Fruit fly (Drosophila melanogaster) whole organism, larva: ENCODE measurements around the gene Gyc76C.
"Not testable (repeated sequence)": the region's sequence is repeated elsewhere in the genome, so short reads cannot be mapped to it uniquely, and the experiment has no call there.

Experiments
- noc ChIP-seq: fragments of 200-800 bp; sonication (Bioruptor generic); optimal IDR thresholded peaks from 3 replicates; lab custom pipeline; 2019; ENCODE audit warnings: missing biosample characterization, mild to moderate bottlenecking, missing genetic modification characterization, moderate library complexity

The Gyc76C gene

DNA sequence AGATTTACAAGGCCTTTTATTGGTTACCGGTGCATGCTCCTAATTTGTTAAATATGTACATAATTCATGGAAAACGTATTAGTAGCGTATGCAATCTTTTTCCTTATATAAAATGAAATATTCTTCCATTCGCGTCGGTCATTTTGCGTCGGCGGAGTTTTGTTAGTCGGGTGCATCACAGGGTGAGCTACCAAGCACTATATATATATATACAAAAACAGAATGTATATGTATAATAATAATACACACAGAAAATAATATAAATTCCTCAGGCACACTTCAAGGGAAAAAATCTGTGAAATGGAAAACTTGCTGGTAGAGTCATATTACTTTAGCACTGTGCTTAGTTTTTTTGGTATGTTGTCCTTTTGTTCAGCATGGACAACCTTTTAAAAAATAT lies 5.6 kb upstream of the Gyc76C start, which contains the start of gene Ir76a:
TSS of gene Ir76a (plus strand) at position 301 of the 400 bp plus-strand sequence.
- no peak for TF ChIP-seq noc (tag; lab: Kevin White, UChicago)

DNA sequence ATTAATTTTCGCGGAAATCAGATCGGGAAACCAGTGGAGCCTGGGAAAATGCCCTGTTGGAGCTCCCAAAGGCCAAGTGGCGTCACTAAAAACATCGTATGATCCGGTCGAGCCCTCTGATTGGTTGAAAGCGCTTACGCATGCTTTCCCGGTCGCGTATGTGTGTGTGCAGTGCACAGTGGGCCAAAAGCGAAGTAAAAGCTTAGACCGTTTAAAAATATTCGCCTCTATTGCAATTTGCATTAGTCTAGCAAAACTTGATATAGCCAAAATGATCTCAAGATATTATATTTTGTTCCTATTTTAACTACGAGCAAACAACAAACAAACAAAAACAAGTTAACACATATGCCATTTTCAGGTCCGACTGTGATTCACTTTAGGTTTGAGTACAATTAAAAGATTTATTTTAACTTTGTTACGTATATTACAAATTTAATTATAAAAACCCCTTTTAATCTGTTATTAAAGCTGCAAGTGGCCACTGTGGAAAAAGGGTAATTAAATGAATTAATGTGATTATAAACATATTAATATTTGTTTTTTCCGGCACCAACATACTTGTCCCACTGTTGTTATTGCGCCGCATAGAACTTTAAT lies 934 bp upstream of the Gyc76C start:
- peak; percentile 94 for TF ChIP-seq noc (tag; lab: Kevin White, UChicago)

DNA sequence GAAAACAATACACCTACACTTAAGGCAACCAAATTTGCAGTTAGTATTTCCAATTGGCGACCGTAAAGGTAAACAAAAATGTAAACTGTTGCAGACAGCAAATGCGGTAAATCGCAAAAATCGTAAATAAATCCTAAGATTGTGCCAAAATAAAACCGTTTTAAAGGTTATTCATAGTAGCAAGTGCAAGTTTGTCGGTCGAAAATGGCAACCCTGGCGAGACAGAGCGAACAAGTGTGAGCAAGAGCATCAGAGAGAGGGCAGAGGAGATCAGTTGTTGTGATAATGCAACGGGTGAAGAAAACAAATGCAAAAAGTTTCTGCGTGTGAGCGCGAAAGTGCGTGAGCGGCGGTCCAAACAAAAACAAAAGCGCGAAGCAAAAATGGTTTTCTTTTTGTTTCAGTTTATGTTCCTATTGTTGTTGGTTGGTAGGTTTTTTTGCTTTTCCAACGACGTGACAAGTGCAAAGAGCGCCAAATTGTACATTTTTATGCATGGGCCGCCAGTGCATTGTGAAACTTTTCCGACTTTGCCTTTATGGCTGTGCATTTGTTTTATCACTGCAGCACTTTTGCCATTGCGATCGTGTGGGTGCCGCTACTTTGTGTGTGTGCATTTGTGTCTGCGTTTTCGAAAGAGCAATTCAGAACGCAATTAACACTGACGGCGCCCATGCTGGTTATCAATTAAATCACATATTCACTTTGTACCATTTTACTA lies 492 bp downstream of the Gyc76C start:
- no peak for TF ChIP-seq noc (tag; lab: Kevin White, UChicago)

DNA sequence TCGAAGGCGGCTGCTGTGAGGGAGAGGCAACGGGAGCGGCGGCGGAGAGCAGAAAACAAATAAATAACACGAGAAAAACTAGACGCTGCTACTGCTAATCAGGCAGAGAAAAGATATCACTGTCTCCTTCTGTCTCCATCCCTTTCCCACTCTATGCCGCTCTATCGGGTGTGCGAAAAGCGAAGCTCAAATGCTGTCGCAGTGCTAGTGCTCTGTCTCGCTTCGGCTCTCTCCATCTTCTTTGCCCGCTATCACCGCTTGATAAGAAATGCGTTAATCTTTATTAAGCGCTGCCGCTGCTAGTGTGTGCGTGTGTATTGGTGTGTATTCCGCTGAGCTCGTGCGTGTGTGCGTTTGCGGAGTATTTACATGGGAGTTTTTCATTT lies 1.7 kb downstream of the Gyc76C start:
- TF ChIP-seq noc (tag; lab: Kevin White, UChicago): peak; percentile 45

DNA sequence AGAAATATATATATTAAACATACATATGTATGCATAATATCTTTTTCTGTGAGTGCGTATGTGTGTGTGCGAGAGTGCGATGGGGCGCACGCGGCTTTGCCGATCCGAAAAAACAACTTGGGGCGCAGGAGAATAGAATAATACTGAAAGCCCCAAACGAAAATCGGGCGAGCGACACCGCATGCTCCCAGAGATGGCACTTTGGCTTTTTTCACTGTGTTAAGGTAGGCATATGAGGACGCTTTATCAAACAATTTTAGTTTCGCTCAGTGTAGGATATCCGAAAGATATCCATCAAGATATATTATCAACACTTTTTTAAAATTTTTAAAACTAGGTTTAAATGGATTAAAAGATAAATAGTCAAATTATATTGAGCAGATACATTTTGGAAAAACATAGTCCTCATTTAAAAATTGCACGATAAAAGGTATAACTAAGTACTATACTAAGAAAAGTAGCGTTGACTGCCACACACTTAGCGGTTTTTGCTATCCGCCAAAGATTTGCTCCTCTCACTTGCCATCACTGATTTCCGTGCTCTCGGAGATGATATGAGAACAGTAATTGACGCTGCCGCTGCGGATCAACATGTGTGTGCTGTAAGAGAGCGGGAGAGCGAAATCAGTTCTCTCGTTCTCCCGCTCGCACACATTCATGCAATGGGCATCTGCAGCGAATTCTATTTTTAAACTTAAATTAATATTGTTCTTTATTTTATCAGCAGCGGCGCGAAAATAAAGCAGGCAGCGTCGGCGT lies 2.3 kb downstream of the Gyc76C start:
- peak; percentile 75 for TF ChIP-seq noc (tag; lab: Kevin White, UChicago)

DNA sequence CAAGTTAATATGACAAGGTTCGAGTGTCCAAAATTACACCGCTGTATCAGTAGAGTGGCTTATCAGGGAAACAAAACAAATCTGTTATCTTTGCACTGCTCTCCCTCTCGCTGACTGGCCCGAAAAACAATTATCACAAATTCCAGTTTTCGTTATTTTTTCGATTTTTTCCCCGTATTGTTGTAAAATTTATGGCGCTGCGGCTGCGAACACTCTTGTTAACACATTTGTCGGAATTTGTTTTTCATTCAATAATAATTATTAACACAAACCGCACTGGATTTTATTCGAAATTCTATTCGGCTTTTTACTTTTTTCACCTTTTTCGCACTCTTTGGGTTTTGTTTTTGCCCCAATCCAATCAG lies 2.8 kb downstream of the Gyc76C start:
- no peak for TF ChIP-seq noc (tag; lab: Kevin White, UChicago)

DNA sequence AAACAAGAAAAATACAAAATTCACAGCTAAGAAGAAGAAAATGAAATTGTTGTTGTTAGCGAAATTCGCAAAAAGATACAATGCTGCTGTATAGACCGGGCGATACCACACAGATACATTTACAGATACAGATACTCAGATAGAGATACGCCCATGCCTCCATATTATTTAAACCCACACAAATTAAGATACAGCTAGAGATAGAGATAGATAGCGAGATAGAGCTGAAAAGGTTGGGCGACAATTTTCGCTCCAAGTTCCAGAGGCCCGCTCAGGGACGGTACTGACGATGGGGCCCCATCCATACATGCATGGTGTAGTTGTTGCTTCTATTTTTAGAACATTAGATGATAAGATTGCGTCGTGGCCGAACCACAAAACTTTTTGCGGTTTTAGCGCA lies 5.7 kb downstream of the Gyc76C start:
- peak; percentile 53 for TF ChIP-seq noc (tag; lab: Kevin White, UChicago)

DNA sequence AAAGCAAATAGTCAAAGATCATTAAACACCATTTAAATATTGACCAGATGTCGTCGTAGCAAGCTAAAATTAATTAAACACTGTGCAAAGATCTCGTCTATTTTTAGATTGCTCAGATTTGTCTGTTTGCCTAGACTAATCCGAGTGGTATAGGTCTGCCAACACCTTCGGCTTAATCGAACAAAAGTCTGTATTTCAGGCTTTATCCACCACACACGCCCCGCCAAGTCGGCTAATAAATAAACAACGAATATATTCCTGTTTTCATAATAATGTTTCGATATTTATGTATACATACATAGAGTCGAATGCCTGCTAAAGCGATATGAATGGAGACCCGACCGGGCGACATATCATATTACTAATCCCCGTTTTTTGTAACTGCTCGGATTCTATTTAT lies 14.8 kb downstream of the Gyc76C start:
- no peak for TF ChIP-seq noc (tag; lab: Kevin White, UChicago)

DNA sequence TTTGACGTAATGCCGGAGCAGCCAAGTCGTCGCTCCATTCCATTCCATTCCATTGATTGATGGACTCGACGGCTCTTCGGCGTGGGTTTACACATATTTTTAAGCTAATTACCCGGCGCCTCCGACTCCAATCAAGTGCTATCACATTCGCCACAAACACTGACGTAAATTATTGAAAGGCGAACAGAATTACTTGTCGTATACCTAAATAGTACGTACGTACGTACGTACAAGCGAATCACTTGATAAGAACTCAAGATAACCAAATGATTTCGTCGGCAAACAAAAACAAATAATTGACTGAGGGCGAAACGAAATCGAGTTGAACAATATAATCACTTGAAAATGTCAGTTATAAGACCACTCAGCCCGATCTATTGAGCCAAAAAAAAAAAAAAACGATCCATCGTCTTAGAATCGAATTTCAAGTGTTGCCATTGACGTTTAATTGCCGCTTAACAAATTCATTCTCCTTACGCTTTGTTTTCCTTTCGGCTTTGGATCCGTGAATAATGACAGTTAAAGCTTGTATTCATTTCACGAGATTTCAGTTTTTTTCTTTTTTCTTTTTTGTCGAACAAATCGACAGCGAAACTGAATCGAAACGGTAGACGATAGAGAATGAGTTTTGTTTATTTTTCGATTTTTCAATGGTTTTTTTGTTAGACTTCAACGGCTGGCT lies 15.9 kb downstream of the Gyc76C start:
- TF ChIP-seq noc (tag; lab: Kevin White, UChicago): peak; percentile 87

DNA sequence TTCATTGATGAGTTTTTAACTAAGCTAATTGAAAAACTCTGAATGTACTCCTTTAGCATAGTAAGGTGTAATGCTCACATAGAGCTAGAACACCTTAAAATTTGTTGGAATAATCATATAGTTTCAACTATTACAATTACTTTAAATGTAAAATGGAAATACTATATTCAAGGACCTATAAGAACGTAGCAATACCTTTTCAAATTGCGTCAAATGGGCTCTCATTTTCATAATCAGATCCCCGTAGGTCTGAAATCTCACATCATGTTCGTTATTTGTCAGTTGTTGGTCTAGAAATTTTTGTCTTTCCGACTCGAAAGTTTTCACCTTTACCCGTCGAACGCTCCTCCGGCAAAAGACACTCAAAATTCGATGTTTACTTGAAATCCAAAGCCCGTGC lies 33.3 kb downstream of the Gyc76C start, which contains the start of gene Vtld:
TSS of gene Vtld (plus strand) at position 301 of the 400 bp plus-strand sequence.
- TF ChIP-seq noc (tag; lab: Kevin White, UChicago): not testable (repeated sequence)

DNA sequence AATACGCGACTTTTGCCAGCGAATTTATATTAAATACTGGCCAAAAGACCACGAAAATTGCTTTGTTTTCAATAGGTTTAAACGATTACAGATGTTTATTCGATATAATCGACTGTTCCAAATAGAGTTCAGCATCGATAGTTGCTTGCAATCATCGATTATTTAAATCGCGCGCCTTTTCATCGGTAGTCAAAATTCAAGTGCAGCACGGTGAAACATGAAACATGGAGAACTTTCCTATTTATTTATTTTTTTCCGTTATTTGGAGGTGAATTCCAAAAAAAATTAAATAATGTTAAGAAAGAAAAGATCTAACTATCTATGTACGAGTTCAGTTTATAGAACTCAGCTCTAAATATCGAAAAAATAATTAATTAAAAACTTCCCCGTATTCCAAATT lies 43.7 kb downstream of the Gyc76C start, which contains the start of gene CG42638:
TSS of gene CG42638 (minus strand) at position 101 of the 400 bp plus-strand sequence.
- TF ChIP-seq noc (tag; lab: Kevin White, UChicago): not testable (repeated sequence)

DNA sequence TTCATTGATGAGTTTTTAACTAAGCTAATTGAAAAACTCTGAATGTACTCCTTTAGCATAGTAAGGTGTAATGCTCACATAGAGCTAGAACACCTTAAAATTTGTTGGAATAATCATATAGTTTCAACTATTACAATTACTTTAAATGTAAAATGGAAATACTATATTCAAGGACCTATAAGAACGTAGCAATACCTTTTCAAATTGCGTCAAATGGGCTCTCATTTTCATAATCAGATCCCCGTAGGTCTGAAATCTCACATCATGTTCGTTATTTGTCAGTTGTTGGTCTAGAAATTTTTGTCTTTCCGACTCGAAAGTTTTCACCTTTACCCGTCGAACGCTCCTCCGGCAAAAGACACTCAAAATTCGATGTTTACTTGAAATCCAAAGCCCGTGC lies 64.7 kb downstream of the Gyc76C start, which contains the start of gene CG42529:
TSS of gene CG42529 (plus strand) at position 301 of the 400 bp plus-strand sequence.
- not testable (repeated sequence) for TF ChIP-seq noc (tag; lab: Kevin White, UChicago)

DNA sequence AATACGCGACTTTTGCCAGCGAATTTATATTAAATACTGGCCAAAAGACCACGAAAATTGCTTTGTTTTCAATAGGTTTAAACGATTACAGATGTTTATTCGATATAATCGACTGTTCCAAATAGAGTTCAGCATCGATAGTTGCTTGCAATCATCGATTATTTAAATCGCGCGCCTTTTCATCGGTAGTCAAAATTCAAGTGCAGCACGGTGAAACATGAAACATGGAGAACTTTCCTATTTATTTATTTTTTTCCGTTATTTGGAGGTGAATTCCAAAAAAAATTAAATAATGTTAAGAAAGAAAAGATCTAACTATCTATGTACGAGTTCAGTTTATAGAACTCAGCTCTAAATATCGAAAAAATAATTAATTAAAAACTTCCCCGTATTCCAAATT lies 75.1 kb downstream of the Gyc76C start, which contains the start of gene Trpml:
TSS of gene Trpml (minus strand) at position 101 of the 400 bp plus-strand sequence.
- TF ChIP-seq noc (tag; lab: Kevin White, UChicago): not testable (repeated sequence)

DNA sequence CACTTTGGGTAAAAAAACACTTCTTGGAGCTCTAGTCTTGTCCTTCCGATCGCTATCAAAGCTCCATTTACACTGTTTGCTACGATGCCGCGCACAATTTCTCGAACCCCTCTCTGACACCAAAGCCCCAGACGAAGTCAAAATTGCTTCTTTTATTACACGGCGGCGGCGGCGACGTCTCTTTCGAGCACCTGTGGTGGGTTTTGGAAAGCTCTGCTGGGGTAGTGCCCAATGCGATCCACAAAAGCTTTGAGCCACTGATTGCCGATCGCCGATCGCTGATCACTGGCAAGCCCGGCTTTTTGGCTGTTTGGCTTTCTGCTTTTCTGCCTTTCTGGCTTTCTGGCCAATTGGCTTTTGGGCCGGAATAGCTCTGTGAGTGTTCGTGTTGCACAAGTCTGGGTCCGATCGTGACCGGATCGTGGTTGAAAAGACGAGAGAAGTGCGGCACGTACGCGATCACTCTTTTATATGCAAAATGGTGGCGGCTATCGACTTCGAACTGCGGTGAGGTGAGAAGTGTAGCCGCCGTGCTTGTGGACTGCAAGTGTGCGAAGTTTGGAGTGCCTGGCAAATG lies 85.7 kb downstream of the Gyc76C start, which contains the start of gene serp:
TSS of gene serp (minus strand) at position 446 of the 577 bp plus-strand sequence.
- TF ChIP-seq noc (tag; lab: Kevin White, UChicago): no peak

DNA sequence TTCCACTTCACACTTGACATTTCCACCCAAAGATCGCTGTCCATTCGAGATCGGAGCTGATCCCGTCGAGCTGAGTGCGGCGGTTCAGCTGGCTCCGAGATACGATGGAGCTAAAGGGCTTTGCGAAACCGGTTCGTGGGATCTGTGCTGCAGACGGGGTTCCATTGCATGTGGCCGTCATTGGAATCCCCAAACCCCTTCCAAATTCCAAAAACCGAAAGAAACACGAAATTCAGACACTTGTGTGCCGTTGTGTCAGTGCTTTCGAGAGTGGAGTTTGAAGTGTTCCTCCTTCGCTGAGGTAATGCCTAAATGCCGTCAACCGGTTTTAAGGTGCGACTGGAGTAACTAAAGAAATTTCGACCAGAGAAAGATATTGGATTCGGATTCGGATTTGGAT lies 88.5 kb downstream of the Gyc76C start:
- TF ChIP-seq noc (tag; lab: Kevin White, UChicago): no peak
